Fruit fly (Drosophila melanogaster) whole organism, embryonic: ENCODE data around the gene CG4880.

Source experiments
- ATbp ChIP-seq: fragments of 200-800 bp; sonication (Bioruptor generic); optimal IDR thresholded peaks from 2 replicates; lab custom pipeline; 2017; ENCODE audit warnings: missing biosample characterization, mild to moderate bottlenecking, missing genetic modification characterization, missing genetic modification reagents
- Asciz ChIP-seq: fragments of 200-800 bp; sonication (Bioruptor generic); optimal IDR thresholded peaks from 2 replicates; lab custom pipeline; 2017; ENCODE audit warnings: missing biosample characterization, mild to moderate bottlenecking, missing genetic modification characterization, missing genetic modification reagents
- Awh ChIP-seq: fragments of 200-800 bp; sonication (Bioruptor generic); IDR thresholded peaks from 2 replicates; pipeline ENCODE4, ENCODE4 v1.3.6; 2022; ENCODE audit warnings: missing biosample characterization, missing genetic modification characterization
- B-H2 ChIP-seq: fragments of 200-800 bp; sonication (Bioruptor generic); optimal IDR thresholded peaks from 2 replicates; lab custom pipeline; 2018; ENCODE audit warnings: missing biosample characterization, mild to moderate bottlenecking, missing genetic modification characterization
- BEAF-32 ChIP-seq: fragments of 200-800 bp; sonication (Bioruptor generic); optimal IDR thresholded peaks from 3 replicates; lab custom pipeline; 2017; ENCODE audit warnings: missing biosample characterization, missing genetic modification characterization, mild to moderate bottlenecking, moderate library complexity, missing genetic modification reagents
- BtbVII ChIP-seq: fragments of 200-800 bp; sonication (Bioruptor generic); optimal IDR thresholded peaks from 3 replicates; lab custom pipeline; 2017; ENCODE audit warnings: missing biosample characterization, mild to moderate bottlenecking, missing genetic modification characterization
- CG10209 ChIP-seq: fragments of 200-800 bp; sonication (Bioruptor generic); optimal IDR thresholded peaks from 3 replicates; lab custom pipeline; 2017; ENCODE audit warnings: missing biosample characterization, mild to moderate bottlenecking, missing genetic modification characterization, missing genetic modification reagents
- CG10321 ChIP-seq: fragments of 200-800 bp; sonication (Bioruptor generic); IDR thresholded peaks from 2 replicates; pipeline ENCODE4 v1.3.6; 2022; ENCODE audit warnings: missing biosample characterization, missing genetic modification characterization
- CG12236 ChIP-seq: fragments of 200-800 bp; sonication (Bioruptor generic); optimal IDR thresholded peaks from 2 replicates; lab custom pipeline; 2016; ENCODE audit warnings: missing biosample characterization, missing genetic modification characterization
- CG13287 ChIP-seq: fragments of 200-800 bp; sonication (Bioruptor generic); IDR thresholded peaks from 2 replicates; pipeline ENCODE4 v1.3.6; 2022; ENCODE audit warnings: missing biosample characterization, missing genetic modification characterization; ENCODE audit not compliant: partially characterized antibody
- CG13775 ChIP-seq: fragments of 200-800 bp; sonication (Bioruptor generic); optimal IDR thresholded peaks from 3 replicates; lab custom pipeline; 2017; ENCODE audit warnings: missing biosample characterization, mild to moderate bottlenecking, missing genetic modification characterization
- CG16813 ChIP-seq: fragments of 200-800 bp; sonication (Bioruptor generic); IDR thresholded peaks from 3 replicates; pipeline ENCODE4 v1.3.6; 2022; ENCODE audit warnings: missing biosample characterization, missing genetic modification characterization; ENCODE audit not compliant: partially characterized antibody
- CG17186 ChIP-seq: fragments of 200-800 bp; sonication (Bioruptor generic); optimal IDR thresholded peaks from 3 replicates; lab custom pipeline; 2017; ENCODE audit warnings: missing biosample characterization, missing genetic modification reagents, missing genetic modification characterization
- CG2116 ChIP-seq: fragments of 200-800 bp; sonication (Bioruptor generic); optimal IDR thresholded peaks from 3 replicates; lab custom pipeline; 2018; ENCODE audit warnings: missing biosample characterization, mild to moderate bottlenecking, missing genetic modification characterization
- CG30403 ChIP-seq: fragments of 200-800 bp; sonication (Bioruptor generic); optimal IDR thresholded peaks from 3 replicates; lab custom pipeline; 2016; ENCODE audit warnings: missing biosample characterization, missing genetic modification characterization
- CG32772 ChIP-seq: fragments of 200-800 bp; sonication (Bioruptor generic); IDR thresholded peaks from 2 replicates; pipeline ENCODE4 v1.3.6; 2022; ENCODE audit warnings: missing biosample characterization, missing genetic modification characterization
- CG3838 ChIP-seq: fragments of 200-800 bp; sonication (Bioruptor generic); optimal IDR thresholded peaks from 3 replicates; lab custom pipeline; 2016; ENCODE audit warnings: missing biosample characterization, missing genetic modification characterization
- CG4820 ChIP-seq: fragments of 200-800 bp; sonication (Bioruptor generic); optimal IDR thresholded peaks from 3 replicates; lab custom pipeline; 2016; ENCODE audit warnings: missing biosample characterization, missing genetic modification characterization
- CG7839 ChIP-seq: fragments of 200-800 bp; sonication (Bioruptor generic); optimal IDR thresholded peaks from 3 replicates; lab custom pipeline; 2018; ENCODE audit warnings: missing biosample characterization, mild to moderate bottlenecking, missing genetic modification characterization, moderate library complexity
- CG9727 ChIP-seq: fragments of 200-800 bp; sonication (Bioruptor generic); optimal IDR thresholded peaks from 3 replicates; lab custom pipeline; 2017; ENCODE audit warnings: missing biosample characterization, mild to moderate bottlenecking, missing genetic modification characterization
- Doc3 ChIP-seq: fragments of 200-800 bp; sonication (Bioruptor generic); IDR thresholded peaks from 3 replicates; pipeline ENCODE4 v1.3.6; 2022; ENCODE audit warnings: missing biosample characterization, missing genetic modification characterization; ENCODE audit not compliant: partially characterized antibody
- GATAe ChIP-seq: fragments of 200-800 bp; sonication (Bioruptor generic); conservative IDR thresholded peaks from 2 replicates; pipeline ENCODE4 v1.3.6; 2022; ENCODE audit warnings: missing biosample characterization, missing genetic modification characterization
- Gsc ChIP-seq: fragments of 200-800 bp; sonication (Bioruptor generic); IDR thresholded peaks from 2 replicates; pipeline ENCODE4 v1.3.6; 2022; ENCODE audit warnings: missing biosample characterization, missing genetic modification characterization
- HHEX ChIP-seq: fragments of 200-800 bp; sonication (Bioruptor generic); optimal IDR thresholded peaks from 3 replicates; lab custom pipeline; 2017; ENCODE audit warnings: missing biosample characterization, mild to moderate bottlenecking, missing genetic modification characterization, missing genetic modification reagents
- HLH4C ChIP-seq: fragments of 200-800 bp; sonication (Bioruptor generic); IDR thresholded peaks from 3 replicates; pipeline ENCODE4 v1.3.6; 2022; ENCODE audit warnings: missing biosample characterization, missing genetic modification characterization; ENCODE audit not compliant: partially characterized antibody
- Hmr ChIP-seq: fragments of 200-800 bp; sonication (Bioruptor generic); optimal IDR thresholded peaks from 3 replicates; lab custom pipeline; 2017; ENCODE audit warnings: mild to moderate bottlenecking, missing biosample characterization, missing genetic modification reagents, missing genetic modification characterization
- MESR4 ChIP-seq: fragments of 200-800 bp; sonication (Bioruptor generic); optimal IDR thresholded peaks from 2 replicates; lab custom pipeline; 2018; ENCODE audit warnings: missing biosample characterization, mild to moderate bottlenecking, missing genetic modification characterization, moderate library complexity
- NFAT ChIP-seq: fragments of 200-800 bp; sonication (Bioruptor generic); IDR thresholded peaks from 2 replicates; pipeline ENCODE4 v1.3.6; 2022; ENCODE audit warnings: missing biosample characterization, missing genetic modification characterization
- NK7.1 ChIP-seq: fragments of 200-800 bp; sonication (Bioruptor generic); optimal IDR thresholded peaks from 3 replicates; lab custom pipeline; 2016; ENCODE audit warnings: missing biosample characterization, missing genetic modification characterization
- Poxn ChIP-seq: fragments of 200-800 bp; sonication (Bioruptor generic); IDR thresholded peaks from 2 replicates; pipeline ENCODE4 v1.3.6; 2022; ENCODE audit warnings: missing biosample characterization, missing genetic modification characterization
- Scr ChIP-seq: fragments of 200-800 bp; sonication (Bioruptor generic); IDR thresholded peaks from 2 replicates; pipeline ENCODE4 v1.3.6; 2022; ENCODE audit warnings: missing biosample characterization, missing genetic modification characterization; ENCODE audit not compliant: partially characterized antibody
- Vsx1 ChIP-seq: fragments of 200-800 bp; sonication (Bioruptor generic); optimal IDR thresholded peaks from 2 replicates; lab custom pipeline; 2017; ENCODE audit warnings: missing biosample characterization, mild to moderate bottlenecking, missing genetic modification characterization, missing genetic modification reagents
- az2 ChIP-seq: fragments of 200-800 bp; sonication (Bioruptor generic); optimal IDR thresholded peaks from 3 replicates; lab custom pipeline; 2016; ENCODE audit warnings: missing biosample characterization, missing genetic modification characterization
- bab2 ChIP-seq: fragments of 200-800 bp; sonication (Bioruptor generic); optimal IDR thresholded peaks from 2 replicates; lab custom pipeline; 2016; ENCODE audit warnings: missing biosample characterization, missing genetic modification characterization
- chm ChIP-seq: fragments of 200-800 bp; sonication (Bioruptor generic); IDR thresholded peaks from 2 replicates; pipeline ENCODE4 v1.3.6; 2022; ENCODE audit warnings: missing biosample characterization, missing genetic modification characterization
- corto ChIP-seq: fragments of 200-800 bp; sonication (Bioruptor generic); optimal IDR thresholded peaks from 2 replicates; lab custom pipeline; 2016; ENCODE audit warnings: missing biosample characterization, mild to moderate bottlenecking, missing genetic modification characterization, moderate library complexity
- da ChIP-seq: fragments of 200-800 bp; sonication (Bioruptor generic); optimal IDR thresholded peaks from 2 replicates; lab custom pipeline; 2016; ENCODE audit warnings: missing biosample characterization, missing genetic modification characterization
- hkb ChIP-seq, 2 experiments: fragments of 200-800 bp in 1 of 2; fragments of >200 bp in 1 of 2; sonication (Bioruptor generic) in 1 of 2; IDR thresholded peaks in 1 of 2; optimal IDR thresholded peaks in 1 of 2; 2 replicates each; pipeline versions ENCODE4 v1.3.6 to Lab custom; 2017 to 2022; ENCODE audit warnings: missing biosample characterization in 1 of 2, missing genetic modification characterization in 1 of 2
- inv ChIP-seq: fragments of 200-800 bp; sonication (Bioruptor generic); IDR thresholded peaks from 2 replicates; pipeline ENCODE4 v1.3.6; 2022; ENCODE audit warnings: missing biosample characterization, missing genetic modification characterization; ENCODE audit not compliant: partially characterized antibody
- mirr ChIP-seq: fragments of 200-800 bp; sonication (Bioruptor generic); optimal IDR thresholded peaks from 3 replicates; lab custom pipeline; 2018; ENCODE audit warnings: missing biosample characterization, mild to moderate bottlenecking, missing genetic modification characterization
- pum ChIP-seq: fragments of 200-800 bp; sonication (Bioruptor generic); optimal IDR thresholded peaks from 2 replicates; lab custom pipeline; 2016; ENCODE audit warnings: missing biosample characterization, missing genetic modification characterization
- repo ChIP-seq: fragments of 200-800 bp; sonication (Bioruptor generic); optimal IDR thresholded peaks from 2 replicates; lab custom pipeline; 2016; ENCODE audit warnings: missing biosample characterization, missing genetic modification characterization
- sd ChIP-seq: fragments of 200-800 bp; sonication (Bioruptor generic); optimal IDR thresholded peaks from 3 replicates; lab custom pipeline; 2018; ENCODE audit warnings: missing biosample characterization, mild to moderate bottlenecking, missing genetic modification characterization, moderate library complexity
- sens-2 ChIP-seq: fragments of 200-800 bp; sonication (Bioruptor generic); IDR thresholded peaks from 2 replicates; pipeline ENCODE4 v1.3.6; 2022; ENCODE audit warnings: missing biosample characterization, missing genetic modification characterization
- sisA ChIP-seq: fragments of 200-800 bp; sonication (Bioruptor generic); IDR thresholded peaks from 2 replicates; pipeline ENCODE4 v1.3.6; 2022; ENCODE audit warnings: missing biosample characterization, missing genetic modification characterization
- slou ChIP-seq: fragments of 200-800 bp; sonication (Bioruptor generic); optimal IDR thresholded peaks from 3 replicates; lab custom pipeline; 2016; ENCODE audit warnings: missing biosample characterization, missing genetic modification characterization
- sug ChIP-seq: fragments of 200-800 bp; optimal IDR thresholded peaks from 2 replicates; lab custom pipeline; 2019; ENCODE audit warnings: missing biosample characterization, mild to moderate bottlenecking, missing genetic modification characterization, moderate library complexity
- tgo ChIP-seq: fragments of 200-800 bp; sonication (Bioruptor generic); IDR thresholded peaks from 3 replicates; pipeline ENCODE4 v1.3.6; 2022; ENCODE audit warnings: missing biosample characterization, missing genetic modification characterization
- trem ChIP-seq: fragments of 200-800 bp; optimal IDR thresholded peaks from 3 replicates; lab custom pipeline; 2019; ENCODE audit warnings: missing biosample characterization, mild to moderate bottlenecking, missing genetic modification characterization, moderate library complexity
- yki ChIP-seq: fragments of >200 bp; optimal IDR thresholded peaks from 3 replicates; lab custom pipeline; 2018

Gene CG4880

DNA sequence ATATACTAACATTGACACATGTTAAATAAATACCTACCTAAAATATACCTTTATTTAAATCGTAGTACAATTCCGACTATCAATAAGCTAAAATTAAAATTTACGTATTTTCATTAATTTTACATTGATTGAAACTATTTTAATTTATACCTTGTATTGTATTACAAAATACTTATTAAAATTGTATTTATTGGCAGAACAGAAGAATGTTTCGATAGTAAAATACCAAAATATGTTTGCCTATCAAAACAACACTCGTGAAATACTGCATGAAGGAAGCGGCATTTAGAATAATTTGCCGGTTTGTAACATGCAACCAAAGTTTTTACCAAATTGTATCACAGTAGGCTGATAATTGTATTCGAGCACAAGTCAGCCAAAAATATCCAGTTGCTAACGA lies at the start of gene CG4880, which contains the start of gene DENR (continued):
- no peak for TF ChIP-seq hkb (optimal IDR thresholded peaks at IDR 0.05; lab: Kevin White, UChicago)
- no peak for TF ChIP-seq hkb (GFP tag; IDR thresholded peaks at IDR 0.05; lab: Robert Waterston, UW)
- TF ChIP-seq HLH4C, result 0 out of 3 replicates have a peak, but pooled peaks have one; percentile 20
- no peak for TF ChIP-seq CG7839 (tag; lab: Kevin White, UChicago)
- no peak for TF ChIP-seq Asciz (GFP tag; lab: Kevin White, UChicago)
- TF ChIP-seq BEAF-32 (GFP tag; lab: Kevin White, UChicago), result peak; percentile 74
- no peak for TF ChIP-seq pum (GFP tag; lab: Kevin White, UChicago)
- peak; percentile 73 for TF ChIP-seq CG13287 (GFP tag; lab: Robert Waterston, UW)
- TF ChIP-seq CG13775 (GFP tag; lab: Kevin White, UChicago), result no peak
- TF ChIP-seq sd (tag; lab: Kevin White, UChicago), result peak; percentile 0
- TF ChIP-seq B-H2 (GFP tag; lab: Kevin White, UChicago), result no peak
- TF ChIP-seq Scr, result peak; percentile 66
- TF ChIP-seq CG9727, result no peak
- peak; percentile 8 for TF ChIP-seq CG2116 (GFP tag; lab: Kevin White, UChicago)
- TF ChIP-seq CG10321, result no peak
- TF ChIP-seq CG4820 (GFP tag; lab: Kevin White, UChicago), result no peak
- peak; percentile 49; the same call in 2 of the 3 replicates for TF ChIP-seq CG16813 (GFP tag; lab: Robert Waterston, UW)
- TF ChIP-seq ATbp, result no peak
- no peak for TF ChIP-seq da (GFP tag; lab: Kevin White, UChicago)
- peak; percentile 35; the same call in 1 of the 2 replicates for TF ChIP-seq inv (GFP tag; lab: Robert Waterston, UW)
- no peak for TF ChIP-seq sisA (GFP tag; lab: Robert Waterston, UW)
- no peak for TF ChIP-seq GATAe (GFP tag; lab: Robert Waterston, UW)
- no peak for TF ChIP-seq CG10209 (GFP tag; lab: Kevin White, UChicago)
- no peak for TF ChIP-seq yki (lab: Kevin White, UChicago)
- no peak for TF ChIP-seq Vsx1
- TF ChIP-seq MESR4 (GFP tag; lab: Kevin White, UChicago), result no peak
- TF ChIP-seq HHEX (GFP tag; lab: Kevin White, UChicago), result no peak
- no peak for TF ChIP-seq tgo (GFP tag; lab: Robert Waterston, UW)
- no peak for TF ChIP-seq repo (GFP tag; lab: Kevin White, UChicago)
- no peak for TF ChIP-seq sens-2 (GFP tag; lab: Robert Waterston, UW)
- TF ChIP-seq CG32772 (GFP tag; lab: Robert Waterston, UW), result no peak
- TF ChIP-seq chm (GFP tag; lab: Robert Waterston, UW), result no peak
- TF ChIP-seq BtbVII, result no peak
- peak; percentile 38 for TF ChIP-seq trem (tag; lab: Kevin White, UChicago)
- no peak for TF ChIP-seq slou (GFP tag; lab: Kevin White, UChicago)
- TF ChIP-seq CG3838 (GFP tag; lab: Kevin White, UChicago), result no peak
- TF ChIP-seq Awh (GFP tag; lab: Robert Waterston, UW), result no peak
- TF ChIP-seq sug (tag; lab: Kevin White, UChicago), result no peak
- TF ChIP-seq az2 (GFP tag; lab: Kevin White, UChicago), result no peak
- no peak for TF ChIP-seq corto
- TF ChIP-seq Gsc, result no peak
- no peak for TF ChIP-seq mirr (GFP tag; lab: Kevin White, UChicago)
- TF ChIP-seq NK7.1, result no peak
- TF ChIP-seq CG30403 (GFP tag; lab: Kevin White, UChicago), result no peak
- no peak for TF ChIP-seq Hmr (GFP tag; lab: Kevin White, UChicago)
- TF ChIP-seq bab2 (GFP tag; lab: Kevin White, UChicago), result no peak
- TF ChIP-seq CG17186, result no peak
- no peak for TF ChIP-seq Poxn
- TF ChIP-seq CG12236 (GFP tag; lab: Kevin White, UChicago), result no peak
- TF ChIP-seq Doc3 (GFP tag; lab: Robert Waterston, UW), result 0 out of 3 replicates have a peak, but pooled peaks have one; percentile 30
- TF ChIP-seq NFAT (GFP tag; lab: Robert Waterston, UW), result no peak
